Fruit fly (Drosophila melanogaster) whole organism, embryonic: Measurements from ENCODE around the gene Nepl13.

Experiments used
- Awh ChIP-seq: fragments of 200-800 bp; sonication (Bioruptor generic); IDR thresholded peaks from 2 replicates; pipeline ENCODE4, ENCODE4 v1.3.6; 2022; ENCODE audit warnings: missing biosample characterization, missing genetic modification characterization
- CG11456 ChIP-seq: fragments of 200-800 bp; sonication (Bioruptor generic); IDR thresholded peaks from 3 replicates; pipeline ENCODE4 v1.3.6; 2022; ENCODE audit warnings: missing biosample characterization, missing genetic modification characterization
- CG1233 ChIP-seq: fragments of 200-800 bp; sonication (Bioruptor generic); optimal IDR thresholded peaks from 4 replicates; lab custom pipeline; 2018; ENCODE audit warnings: missing biosample characterization, mild to moderate bottlenecking, missing genetic modification characterization
- CG12744 ChIP-seq: fragments of 200-800 bp; sonication (Bioruptor generic); optimal IDR thresholded peaks from 2 replicates; lab custom pipeline; 2016; ENCODE audit warnings: missing biosample characterization, missing genetic modification characterization
- CG15073 ChIP-seq: fragments of 200-800 bp; sonication (Bioruptor generic); optimal IDR thresholded peaks from 2 replicates; lab custom pipeline; 2016; ENCODE audit warnings: missing biosample characterization, missing genetic modification characterization
- CG15696 ChIP-seq: fragments of 200-800 bp; sonication (Bioruptor generic); optimal IDR thresholded peaks from 2 replicates; lab custom pipeline; 2019; ENCODE audit warnings: missing biosample characterization, mild to moderate bottlenecking, missing genetic modification characterization, moderate library complexity
- CG1647 ChIP-seq: fragments of 200-800 bp; sonication (Bioruptor generic); optimal IDR thresholded peaks from 3 replicates; lab custom pipeline; 2016; ENCODE audit warnings: missing biosample characterization, missing genetic modification characterization
- CG18764 ChIP-seq: fragments of 200-800 bp; sonication (Bioruptor generic); optimal IDR thresholded peaks from 3 replicates; lab custom pipeline; 2016; ENCODE audit warnings: missing biosample characterization, missing genetic modification characterization
- CG2120 ChIP-seq: fragments of 200-800 bp; sonication (Bioruptor generic); optimal IDR thresholded peaks from 3 replicates; lab custom pipeline; 2016; ENCODE audit warnings: missing biosample characterization, missing genetic modification characterization
- CG2199 ChIP-seq: fragments of 200-800 bp; sonication (Bioruptor generic); IDR thresholded peaks from 3 replicates; pipeline ENCODE4 v1.3.6; 2022; ENCODE audit warnings: missing biosample characterization, missing genetic modification characterization
- CG2202 ChIP-seq: fragments of 200-800 bp; sonication (Bioruptor generic); optimal IDR thresholded peaks from 2 replicates; lab custom pipeline; 2018; ENCODE audit warnings: missing biosample characterization, mild to moderate bottlenecking, missing genetic modification characterization
- CG2875 ChIP-seq: fragments of 200-800 bp; sonication (Bioruptor generic); optimal IDR thresholded peaks from 2 replicates; lab custom pipeline; 2017; ENCODE audit warnings: missing biosample characterization, mild to moderate bottlenecking, missing genetic modification characterization, missing genetic modification reagents
- CG30431 ChIP-seq: fragments of 200-800 bp; sonication (Bioruptor generic); optimal IDR thresholded peaks from 2 replicates; lab custom pipeline; 2017; ENCODE audit warnings: missing biosample characterization, missing genetic modification characterization
- CG31365 ChIP-seq: fragments of 200-800 bp; sonication (Bioruptor generic); optimal IDR thresholded peaks from 2 replicates; lab custom pipeline; 2018; ENCODE audit warnings: missing biosample characterization, mild to moderate bottlenecking, missing genetic modification characterization
- CG4707 ChIP-seq: fragments of 200-800 bp; sonication (Bioruptor generic); optimal IDR thresholded peaks from 2 replicates; lab custom pipeline; 2018; ENCODE audit warnings: missing biosample characterization, mild to moderate bottlenecking, missing genetic modification characterization, moderate library complexity
- CG5180 ChIP-seq: fragments of 200-800 bp; sonication (Bioruptor generic); optimal IDR thresholded peaks from 3 replicates; lab custom pipeline; 2017; ENCODE audit warnings: missing biosample characterization, missing genetic modification characterization, mild to moderate bottlenecking, moderate library complexity, missing genetic modification reagents
- CG6765 ChIP-seq: fragments of 200-800 bp; sonication (Bioruptor generic); optimal IDR thresholded peaks from 3 replicates; lab custom pipeline; 2017; ENCODE audit warnings: missing biosample characterization, mild to moderate bottlenecking, missing genetic modification characterization
- CG6854 ChIP-seq: fragments of 200-800 bp; sonication (Bioruptor generic); optimal IDR thresholded peaks from 3 replicates; lab custom pipeline; 2017; ENCODE audit warnings: missing biosample characterization, mild to moderate bottlenecking, missing genetic modification characterization
- CG7271 ChIP-seq: fragments of 200-800 bp; sonication (Bioruptor generic); optimal IDR thresholded peaks from 2 replicates; lab custom pipeline; 2018; ENCODE audit warnings: missing biosample characterization, mild to moderate bottlenecking, missing genetic modification characterization, moderate library complexity
- CG8290 ChIP-seq, 3 experiments: fragments of 200-800 bp; sonication (Bioruptor generic); optimal IDR thresholded peaks; 2 replicates each; lab custom pipeline; 2016 to 2019; ENCODE audit warnings: missing biosample characterization in 3 of 3, missing genetic modification characterization in 3 of 3, mild to moderate bottlenecking in 2 of 3, moderate library complexity in 1 of 3
- CG8944 ChIP-seq: fragments of 200-800 bp; sonication (Bioruptor generic); optimal IDR thresholded peaks from 3 replicates; lab custom pipeline; 2016; ENCODE audit warnings: missing biosample characterization, missing genetic modification characterization
- CG9876 ChIP-seq: fragments of 200-800 bp; sonication (Bioruptor generic); optimal IDR thresholded peaks from 2 replicates; lab custom pipeline; 2016; ENCODE audit warnings: missing biosample characterization, missing genetic modification characterization
- CHES-1-like ChIP-seq: fragments of 200-800 bp; sonication (Bioruptor generic); optimal IDR thresholded peaks from 2 replicates; lab custom pipeline; 2016; ENCODE audit warnings: missing biosample characterization, missing genetic modification characterization
- CkIIα-i1 ChIP-seq: fragments of 200-800 bp; sonication (Bioruptor generic); IDR thresholded peaks from 2 replicates; pipeline ENCODE4 v1.3.6; 2022; ENCODE audit warnings: missing biosample characterization, missing genetic modification characterization
- Dfd ChIP-seq, 2 experiments: fragments of >200 bp; optimal IDR thresholded peaks; 2 replicates each; lab custom pipeline; 2017; ENCODE audit warnings: missing biosample characterization in 2 of 2, missing genetic modification characterization in 2 of 2
- Dip2 ChIP-seq: fragments of 200-800 bp; sonication (Bioruptor generic); IDR thresholded peaks from 2 replicates; pipeline ENCODE4 v1.3.6; 2022; ENCODE audit warnings: missing biosample characterization, missing genetic modification characterization
- E2f2 ChIP-seq: fragments of 200-800 bp; sonication (Bioruptor generic); IDR thresholded peaks from 2 replicates; pipeline ENCODE4 v1.3.6; 2022; ENCODE audit warnings: missing biosample characterization, missing genetic modification characterization
- H15 ChIP-seq: fragments of 200-800 bp; sonication (Bioruptor generic); IDR thresholded peaks from 3 replicates; pipeline ENCODE4 v1.3.6; 2022; ENCODE audit warnings: missing biosample characterization, missing genetic modification characterization
- HLH54F ChIP-seq: fragments of 200-800 bp; sonication (Bioruptor generic); optimal IDR thresholded peaks from 3 replicates; lab custom pipeline; 2016; ENCODE audit warnings: missing biosample characterization, missing genetic modification characterization
- Mad ChIP-seq: fragments of 200-800 bp; sonication (Bioruptor generic); optimal IDR thresholded peaks from 2 replicates; lab custom pipeline; 2016; ENCODE audit warnings: missing biosample characterization, missing genetic modification characterization
- NC2α ChIP-seq: fragments of 200-800 bp; sonication (Bioruptor generic); optimal IDR thresholded peaks from 2 replicates; lab custom pipeline; 2016; ENCODE audit warnings: missing biosample characterization, missing genetic modification characterization
- NK7.1 ChIP-seq: fragments of 200-800 bp; sonication (Bioruptor generic); optimal IDR thresholded peaks from 3 replicates; lab custom pipeline; 2016; ENCODE audit warnings: missing biosample characterization, missing genetic modification characterization
- PHDP ChIP-seq: fragments of 200-800 bp; sonication (Bioruptor generic); optimal IDR thresholded peaks from 3 replicates; lab custom pipeline; 2018; ENCODE audit warnings: missing biosample characterization, mild to moderate bottlenecking, missing genetic modification characterization, moderate library complexity
- Ravus ChIP-seq: fragments of 200-800 bp; sonication (Bioruptor generic); IDR thresholded peaks from 2 replicates; pipeline ENCODE4 v1.3.6; 2022; ENCODE audit warnings: missing biosample characterization, missing genetic modification characterization
- Sox102F ChIP-seq: fragments of 200-800 bp; sonication (Bioruptor generic); optimal IDR thresholded peaks from 2 replicates; lab custom pipeline; 2018; ENCODE audit warnings: missing biosample characterization, mild to moderate bottlenecking, missing genetic modification characterization, moderate library complexity
- Sry-δ ChIP-seq: fragments of 200-800 bp; sonication (Bioruptor generic); optimal IDR thresholded peaks from 2 replicates; lab custom pipeline; 2016; ENCODE audit warnings: missing biosample characterization, missing genetic modification characterization
- Xbp1 ChIP-seq: fragments of 200-800 bp; sonication (Bioruptor generic); optimal IDR thresholded peaks from 3 replicates; lab custom pipeline; 2016; ENCODE audit warnings: missing biosample characterization, mild to moderate bottlenecking, missing genetic modification characterization
- YL-1 ChIP-seq: fragments of 200-800 bp; sonication (Bioruptor generic); optimal IDR thresholded peaks from 3 replicates; lab custom pipeline; 2017; ENCODE audit warnings: missing biosample characterization, mild to moderate bottlenecking, missing genetic modification characterization
- ab ChIP-seq: fragments of 200-800 bp; sonication (Bioruptor generic); optimal IDR thresholded peaks from 2 replicates; lab custom pipeline; 2016; ENCODE audit warnings: missing biosample characterization, missing genetic modification characterization
- en ChIP-seq: fragments of 200-800 bp; sonication (Bioruptor generic); optimal IDR thresholded peaks from 2 replicates; lab custom pipeline; 2016; ENCODE audit warnings: missing biosample characterization, missing genetic modification characterization
- gfzf ChIP-seq: fragments of 200-800 bp; sonication (Bioruptor generic); optimal IDR thresholded peaks from 2 replicates; lab custom pipeline; 2016; ENCODE audit warnings: missing biosample characterization, mild to moderate bottlenecking, missing genetic modification characterization, moderate library complexity
- kah ChIP-seq: fragments of 200-800 bp; sonication (Bioruptor generic); optimal IDR thresholded peaks from 2 replicates; lab custom pipeline; 2018; ENCODE audit warnings: missing biosample characterization, mild to moderate bottlenecking, missing genetic modification characterization
- phol ChIP-seq: fragments of 200-800 bp; sonication (Bioruptor generic); optimal IDR thresholded peaks from 3 replicates; lab custom pipeline; 2018; ENCODE audit warnings: missing biosample characterization, mild to moderate bottlenecking, missing genetic modification characterization, moderate library complexity
- prd ChIP-seq, 3 experiments: fragments of >200 bp in 2 of 3; fragments of 200-800 bp in 1 of 3; sonication (Bioruptor generic) in 1 of 3; optimal IDR thresholded peaks in 2 of 3; IDR thresholded peaks in 1 of 3; 2 replicates in 2 of 3; 3 replicates in 1 of 3; pipeline versions ENCODE4 v1.3.6 to Lab custom; 2017 to 2022; ENCODE audit warnings: missing biosample characterization in 1 of 3, missing genetic modification characterization in 1 of 3
- run ChIP-seq: fragments of 200-800 bp; sonication (Bioruptor generic); optimal IDR thresholded peaks from 3 replicates; lab custom pipeline; 2018; ENCODE audit warnings: missing biosample characterization, mild to moderate bottlenecking, missing genetic modification characterization
- sd ChIP-seq: fragments of 200-800 bp; sonication (Bioruptor generic); optimal IDR thresholded peaks from 3 replicates; lab custom pipeline; 2018; ENCODE audit warnings: missing biosample characterization, mild to moderate bottlenecking, missing genetic modification characterization, moderate library complexity
- trem ChIP-seq: fragments of 200-800 bp; optimal IDR thresholded peaks from 3 replicates; lab custom pipeline; 2019; ENCODE audit warnings: missing biosample characterization, mild to moderate bottlenecking, missing genetic modification characterization, moderate library complexity
- tup ChIP-seq: fragments of 200-800 bp; sonication (Bioruptor generic); optimal IDR thresholded peaks from 2 replicates; lab custom pipeline; 2016; ENCODE audit warnings: missing biosample characterization, mild to moderate bottlenecking, missing genetic modification characterization, moderate library complexity
- wor ChIP-seq: fragments of 200-800 bp; sonication (Bioruptor generic); IDR thresholded peaks from 2 replicates; pipeline ENCODE4 v1.3.6; 2022; ENCODE audit warnings: missing biosample characterization, missing genetic modification characterization
- zf30C ChIP-seq: fragments of 200-800 bp; sonication (Bioruptor generic); optimal IDR thresholded peaks from 3 replicates; lab custom pipeline; 2018; ENCODE audit warnings: missing biosample characterization, mild to moderate bottlenecking, missing genetic modification characterization

Gene Nepl13

DNA sequence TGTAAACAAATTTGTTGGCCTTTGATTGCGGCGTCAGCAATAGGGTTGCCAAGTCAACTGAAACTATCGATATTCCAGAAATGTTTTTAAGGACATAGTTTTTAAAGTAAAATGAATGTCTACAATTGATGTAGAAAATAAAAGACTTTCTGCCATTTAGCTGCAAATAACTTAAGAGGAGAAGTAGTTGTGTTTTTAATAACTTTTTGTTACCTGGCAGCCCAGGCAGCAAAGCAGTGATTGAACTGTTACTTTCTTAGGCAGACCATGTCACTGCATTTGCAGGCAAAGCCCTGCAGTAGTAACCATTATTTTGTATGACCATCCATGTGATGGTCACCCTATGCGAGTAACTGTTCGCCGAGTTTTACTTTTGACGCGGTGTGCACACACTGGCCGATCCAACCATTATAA lies 10.3 kb downstream of the Nepl13 start, which contains the start of the genes rumi, CG7029 and Usp12-46 (continued):
- TF ChIP-seq kah (GFP tag; lab: Kevin White, UChicago), result no peak
- peak; percentile 72 for TF ChIP-seq CG30431 (GFP tag; lab: Kevin White, UChicago)
- TF ChIP-seq prd (optimal IDR thresholded peaks at IDR 0.05; lab: Kevin White, UChicago), result no peak
- TF ChIP-seq prd (GFP tag; IDR thresholded peaks at IDR 0.05; lab: Robert Waterston, UW), result peak; percentile 90
- peak; percentile 86 for TF ChIP-seq CG11456 (GFP tag; lab: Robert Waterston, UW)
- peak; percentile 58 for TF ChIP-seq CG7271 (tag; lab: Kevin White, UChicago)
- no peak for TF ChIP-seq Dip2
- peak; percentile 82 for TF ChIP-seq Sry-δ (GFP tag; lab: Kevin White, UChicago)
- peak; percentile 67 for TF ChIP-seq CG4707 (GFP tag; lab: Kevin White, UChicago)
- peak; percentile 87 for TF ChIP-seq CG15696 (tag; lab: Kevin White, UChicago)
- TF ChIP-seq PHDP (tag; lab: Kevin White, UChicago), result peak; percentile 85
- peak; percentile 77 for TF ChIP-seq H15 (GFP tag; lab: Robert Waterston, UW)
- no peak for TF ChIP-seq CkIIα-i1 (GFP tag; lab: Robert Waterston, UW)
- TF ChIP-seq Ravus (GFP tag; lab: Robert Waterston, UW), result peak; percentile 30
- peak; percentile 56 for TF ChIP-seq run (tag; lab: Kevin White, UChicago)
- peak; percentile 91 for TF ChIP-seq CG8944 (GFP tag; lab: Kevin White, UChicago)
- TF ChIP-seq Xbp1 (GFP tag; lab: Kevin White, UChicago), result peak; percentile 92
- TF ChIP-seq trem (tag; lab: Kevin White, UChicago), result peak; percentile 83
- peak; percentile 82 for TF ChIP-seq CG1233
- no peak for TF ChIP-seq Dfd (GFP tag; optimal IDR thresholded peaks at IDR 0.05; lab: Kevin White, UChicago)
- TF ChIP-seq CG6854 (GFP tag; lab: Kevin White, UChicago), result no peak
- peak; percentile 63 for TF ChIP-seq Awh (GFP tag; lab: Robert Waterston, UW)
- peak; percentile 93 for TF ChIP-seq CG2120 (GFP tag; lab: Kevin White, UChicago)
- peak; percentile 90 for TF ChIP-seq CG1647 (GFP tag; lab: Kevin White, UChicago)
- TF ChIP-seq ab (GFP tag; lab: Kevin White, UChicago), result peak; percentile 69
- peak; percentile 86 for TF ChIP-seq Sox102F
- peak; percentile 83 for TF ChIP-seq CG8290 (GFP tag; optimal IDR thresholded peaks at IDR 0.05; lab: Kevin White, UChicago)
- TF ChIP-seq CG8290 (tag; optimal IDR thresholded peaks at IDR 0.05; lab: Kevin White, UChicago), result peak in 1 of 2 experiments; percentile 86
- TF ChIP-seq phol (tag; lab: Kevin White, UChicago), result peak; percentile 90
- peak; percentile 81 for TF ChIP-seq NK7.1 (GFP tag; lab: Kevin White, UChicago)
- peak; percentile 66 for TF ChIP-seq CG2202 (tag; lab: Kevin White, UChicago)
- peak; percentile 77 for TF ChIP-seq en (GFP tag; lab: Kevin White, UChicago)
- TF ChIP-seq CG18764 (GFP tag; lab: Kevin White, UChicago), result peak; percentile 68
- TF ChIP-seq sd (tag; lab: Kevin White, UChicago), result no peak
- TF ChIP-seq NC2α, result peak; percentile 71
- TF ChIP-seq CG12744 (GFP tag; lab: Kevin White, UChicago), result peak; percentile 81
- peak; percentile 93 for TF ChIP-seq HLH54F (GFP tag; lab: Kevin White, UChicago)
- peak; percentile 84 for TF ChIP-seq CG9876
- peak; percentile 70 for TF ChIP-seq YL-1
- peak; percentile 63 for TF ChIP-seq E2f2 (GFP tag; lab: Robert Waterston, UW)
- peak; percentile 63 for TF ChIP-seq CG6765 (GFP tag; lab: Kevin White, UChicago)
- TF ChIP-seq tup (GFP tag; lab: Kevin White, UChicago), result peak; percentile 38
- TF ChIP-seq CG15073, result peak; percentile 43
- no peak for TF ChIP-seq CG5180 (GFP tag; lab: Kevin White, UChicago)
- TF ChIP-seq gfzf (GFP tag; lab: Kevin White, UChicago), result peak; percentile 44
- peak; percentile 97 for TF ChIP-seq CHES-1-like (GFP tag; lab: Kevin White, UChicago)
- peak; percentile 46 for TF ChIP-seq CG2875
- TF ChIP-seq Mad (GFP tag; lab: Kevin White, UChicago), result peak; percentile 89
- peak; percentile 2 for TF ChIP-seq CG31365 (tag; lab: Kevin White, UChicago)
- TF ChIP-seq CG2199, result 0 out of 3 replicates have a peak, but pooled peaks have one; percentile 33
- TF ChIP-seq zf30C (GFP tag; lab: Kevin White, UChicago), result no peak
- peak; percentile 59 for TF ChIP-seq wor (GFP tag; lab: Robert Waterston, UW)
